Fruit fly (Drosophila melanogaster): Measurements from ENCODE around the gene kibra.

kibra gene

DNA sequence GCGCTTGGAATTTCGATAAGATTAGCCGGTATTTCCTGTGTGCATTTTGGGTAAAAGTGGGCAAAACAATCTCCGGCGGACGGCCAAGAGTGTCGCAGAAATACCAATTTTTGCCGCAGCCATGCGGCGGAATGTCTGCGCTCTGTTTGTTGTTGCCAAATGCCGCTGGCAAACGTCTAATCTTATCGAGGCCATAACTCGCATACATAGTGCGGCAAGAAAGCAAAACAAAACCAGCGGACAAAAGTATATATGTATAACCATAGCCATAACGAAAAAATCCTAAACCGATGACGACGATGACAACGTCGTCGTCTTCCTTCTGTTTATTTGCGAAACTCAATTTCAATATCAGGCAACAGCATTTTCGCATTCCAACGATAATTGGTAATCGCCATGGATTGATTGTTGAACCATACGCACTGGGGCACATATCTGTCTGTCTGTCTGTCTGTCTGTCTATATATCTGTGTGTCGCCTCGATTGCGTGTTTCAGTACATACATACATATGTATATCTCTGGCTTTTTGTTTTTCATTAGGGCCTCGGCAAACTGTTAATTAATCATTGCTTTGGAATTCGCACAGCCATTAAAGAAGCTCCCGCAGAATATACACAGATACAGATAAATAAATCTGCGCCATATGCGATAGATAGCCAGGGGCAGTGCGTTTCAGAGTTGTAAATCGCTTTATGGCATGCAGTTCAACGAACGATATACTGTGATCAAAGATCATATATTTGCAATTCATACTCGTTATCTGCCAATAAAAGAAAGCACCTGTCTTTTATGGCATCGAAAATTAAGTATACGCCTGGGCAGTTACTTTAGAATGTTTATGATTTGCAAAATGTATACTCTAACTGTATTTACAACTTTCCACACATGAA lies 20.5 kb downstream of the kibra start:
- no peak for TF ChIP-seq D1 (tag; optimal IDR thresholded peaks at IDR 0.05)
- no peak for TF ChIP-seq Ets98B (GFP tag; IDR thresholded peaks at IDR 0.05)
- no peak for TF ChIP-seq gl (tag; optimal IDR thresholded peaks at IDR 0.05)
- no peak for TF ChIP-seq CG9948 (tag; optimal IDR thresholded peaks at IDR 0.05)
- TF ChIP-seq Pif1A (GFP tag; optimal IDR thresholded peaks at IDR 0.05): no peak
- TF ChIP-seq fd96Ca (GFP tag; IDR thresholded peaks at IDR 0.05): no peak
- TF ChIP-seq EcR (GFP tag; optimal IDR thresholded peaks at IDR 0.05): peak; percentile 79

DNA sequence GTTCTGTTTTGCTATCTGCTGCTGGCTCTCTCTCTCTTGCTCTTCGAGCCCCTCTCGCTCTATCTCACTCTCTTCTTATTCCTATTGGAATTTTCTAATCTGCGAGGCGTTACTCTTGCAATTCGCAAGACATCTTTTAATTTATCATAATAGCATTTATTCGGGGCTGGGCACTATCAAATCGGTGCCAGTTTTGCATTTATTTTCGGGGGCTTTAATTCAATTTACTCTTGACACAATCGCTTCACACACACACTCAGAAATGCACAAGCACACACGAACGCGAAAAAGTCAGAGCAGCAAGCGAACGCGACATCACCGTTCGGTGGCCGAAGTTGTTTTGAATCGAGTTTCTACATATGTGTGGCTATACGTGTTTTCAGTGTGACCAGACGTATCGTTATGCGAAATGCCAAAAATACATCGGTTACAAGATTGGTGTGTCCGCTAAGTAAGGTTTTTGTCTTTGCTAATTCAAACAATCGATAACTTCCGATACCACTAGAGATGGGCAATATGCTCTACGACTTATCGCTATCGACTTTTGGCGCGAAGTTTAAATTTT lies 27.0 kb downstream of the kibra start, which contains the start of gene Meltrin:
Gene Meltrin, minus strand, starts transcription at position 344 of the 565 bp plus-strand sequence.
- TF ChIP-seq fd96Ca (GFP tag; IDR thresholded peaks at IDR 0.05): no peak
- peak; percentile 18 for TF ChIP-seq D1 (tag; optimal IDR thresholded peaks at IDR 0.05)
- TF ChIP-seq EcR (GFP tag; optimal IDR thresholded peaks at IDR 0.05): peak; percentile 69
- TF ChIP-seq rn (GFP tag; IDR thresholded peaks at IDR 0.05): no peak
- TF ChIP-seq CG14655 (GFP tag; optimal IDR thresholded peaks at IDR 0.05): no peak
- TF ChIP-seq CG17806 (tag; optimal IDR thresholded peaks at IDR 0.05): peak; percentile 1
- no peak for TF ChIP-seq CG9948 (tag; optimal IDR thresholded peaks at IDR 0.05)
- TF ChIP-seq CG4496 (GFP tag; IDR thresholded peaks at IDR 0.05): no peak
- no peak for TF ChIP-seq CG8301 (tag; optimal IDR thresholded peaks at IDR 0.05)
- peak; percentile 26 for TF ChIP-seq CG15710 (tag; optimal IDR thresholded peaks at IDR 0.05)
- no peak for TF ChIP-seq CG10348 (GFP tag; IDR thresholded peaks at IDR 0.05)
- peak; percentile 29 for TF ChIP-seq Pif1B (GFP tag; optimal IDR thresholded peaks at IDR 0.05)
- TF ChIP-seq CG8159 (tag; optimal IDR thresholded peaks at IDR 0.05): peak; percentile 2
- no peak for TF ChIP-seq CG12605 (GFP tag; IDR thresholded peaks at IDR 0.05)
- TF ChIP-seq CG34367 (tag; optimal IDR thresholded peaks at IDR 0.05): peak; percentile 9
- no peak for TF ChIP-seq Pif1A (GFP tag; optimal IDR thresholded peaks at IDR 0.05)
- peak; percentile 20 for TF ChIP-seq CG13204 (GFP tag; optimal IDR thresholded peaks at IDR 0.05)
- TF ChIP-seq gl (tag; optimal IDR thresholded peaks at IDR 0.05): no peak
- peak; percentile 45 for TF ChIP-seq Snoo (tag; optimal IDR thresholded peaks at IDR 0.05)
- TF ChIP-seq Ets98B (GFP tag; IDR thresholded peaks at IDR 0.05): no peak
- no peak for TF ChIP-seq CG32121 (GFP tag; IDR thresholded peaks at IDR 0.05)

DNA sequence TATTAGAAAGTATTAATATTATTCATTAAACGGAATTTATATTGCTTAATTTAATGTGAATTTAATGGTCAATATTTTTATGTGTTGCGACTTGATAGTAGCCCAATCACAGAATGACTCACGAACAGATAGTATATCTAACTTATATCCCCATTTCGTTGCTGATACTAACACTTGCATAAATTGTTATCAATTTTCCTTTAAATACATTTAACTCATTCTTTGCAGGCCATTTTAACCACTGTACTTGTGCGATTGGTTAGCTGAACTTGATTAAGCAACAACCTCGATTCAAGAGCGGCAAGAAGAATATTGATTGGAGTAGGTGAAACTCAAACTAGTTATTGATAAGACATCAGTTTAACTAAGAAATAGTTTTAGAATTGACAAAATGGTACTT lies 28.4 kb downstream of the kibra start:
- TF ChIP-seq CG14655 (GFP tag; optimal IDR thresholded peaks at IDR 0.05) (peak; percentile 27), Pif1B (GFP tag; optimal IDR thresholded peaks at IDR 0.05) (no peak)

DNA sequence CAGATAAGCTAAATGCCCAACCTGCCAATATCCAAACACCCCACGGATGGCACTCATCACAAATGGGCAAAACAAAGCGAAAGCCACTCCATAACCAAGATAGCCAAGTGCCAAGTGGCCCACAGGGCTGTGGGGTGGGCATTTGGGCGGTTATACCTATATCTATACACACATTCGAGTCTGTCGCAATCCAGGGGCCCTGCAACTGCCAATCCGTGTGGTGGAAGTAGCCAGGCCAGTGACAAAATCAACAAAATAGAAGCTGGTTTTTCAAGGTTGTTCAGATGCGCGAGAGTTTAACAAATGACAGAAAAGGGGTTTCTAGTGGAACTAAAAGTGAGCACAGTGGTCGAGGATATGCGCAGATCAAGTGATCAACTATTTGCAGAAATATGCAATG lies 29.0 kb downstream of the kibra start:
- TF ChIP-seq CG10348 (GFP tag; IDR thresholded peaks at IDR 0.05) (no peak), fd96Ca (GFP tag; IDR thresholded peaks at IDR 0.05) (no peak), CG9948 (tag; optimal IDR thresholded peaks at IDR 0.05) (no peak), Pif1A (GFP tag; optimal IDR thresholded peaks at IDR 0.05) (no peak)

DNA sequence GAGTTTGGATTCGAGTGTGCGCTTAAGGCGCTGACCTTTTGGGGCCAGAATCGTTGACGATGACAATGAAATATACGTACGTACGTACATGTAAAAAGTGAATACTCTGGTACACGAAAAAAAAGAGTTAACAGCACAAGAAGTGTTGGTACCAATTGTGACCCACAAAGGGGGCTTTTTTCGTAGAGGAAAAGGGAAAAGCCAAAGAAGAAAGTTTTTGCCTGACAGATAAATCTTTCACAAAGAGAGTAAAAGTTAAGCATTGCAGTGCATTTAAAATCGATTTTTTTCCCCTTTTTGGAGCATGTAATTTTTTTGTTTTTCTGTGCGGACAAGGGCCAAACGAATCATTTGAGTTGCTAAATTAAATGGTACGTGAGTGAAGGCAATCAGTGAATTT lies 29.5 kb downstream of the kibra start:
- no peak for TF ChIP-seq D1 (tag; optimal IDR thresholded peaks at IDR 0.05)
- no peak for TF ChIP-seq rn (GFP tag; IDR thresholded peaks at IDR 0.05)

DNA sequence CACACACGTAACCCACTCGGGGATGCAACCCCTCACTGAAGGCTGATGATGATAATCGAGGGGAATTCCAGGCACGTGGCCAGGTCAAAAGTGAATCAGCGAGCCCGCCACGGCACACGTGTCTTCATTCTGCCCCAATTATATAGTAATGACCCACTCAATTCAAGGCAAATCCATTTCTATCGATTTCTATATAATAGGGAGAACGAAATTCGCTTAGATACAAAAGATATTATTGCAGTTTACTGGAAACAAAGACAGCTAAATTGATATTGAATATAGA lies 31.1 kb downstream of the kibra start:
- no peak for TF ChIP-seq CG4496 (GFP tag; IDR thresholded peaks at IDR 0.05)
- no peak for TF ChIP-seq Pif1A (GFP tag; optimal IDR thresholded peaks at IDR 0.05)
- TF ChIP-seq CG12605 (GFP tag; IDR thresholded peaks at IDR 0.05): no peak
- TF ChIP-seq CG10348 (GFP tag; IDR thresholded peaks at IDR 0.05): no peak
- TF ChIP-seq fd96Ca (GFP tag; IDR thresholded peaks at IDR 0.05): no peak
- TF ChIP-seq gl (tag; optimal IDR thresholded peaks at IDR 0.05): no peak
- no peak for TF ChIP-seq Pif1B (GFP tag; optimal IDR thresholded peaks at IDR 0.05)
- TF ChIP-seq D1 (tag; optimal IDR thresholded peaks at IDR 0.05): no peak
- TF ChIP-seq CG9948 (tag; optimal IDR thresholded peaks at IDR 0.05): no peak
- no peak for TF ChIP-seq CG13204 (GFP tag; optimal IDR thresholded peaks at IDR 0.05)
- TF ChIP-seq CG8159 (tag; optimal IDR thresholded peaks at IDR 0.05): no peak
- no peak for TF ChIP-seq CG14655 (GFP tag; optimal IDR thresholded peaks at IDR 0.05)
- no peak for TF ChIP-seq EcR (GFP tag; optimal IDR thresholded peaks at IDR 0.05)
- no peak for TF ChIP-seq rn (GFP tag; IDR thresholded peaks at IDR 0.05)
- TF ChIP-seq Snoo (tag; optimal IDR thresholded peaks at IDR 0.05): no peak

DNA sequence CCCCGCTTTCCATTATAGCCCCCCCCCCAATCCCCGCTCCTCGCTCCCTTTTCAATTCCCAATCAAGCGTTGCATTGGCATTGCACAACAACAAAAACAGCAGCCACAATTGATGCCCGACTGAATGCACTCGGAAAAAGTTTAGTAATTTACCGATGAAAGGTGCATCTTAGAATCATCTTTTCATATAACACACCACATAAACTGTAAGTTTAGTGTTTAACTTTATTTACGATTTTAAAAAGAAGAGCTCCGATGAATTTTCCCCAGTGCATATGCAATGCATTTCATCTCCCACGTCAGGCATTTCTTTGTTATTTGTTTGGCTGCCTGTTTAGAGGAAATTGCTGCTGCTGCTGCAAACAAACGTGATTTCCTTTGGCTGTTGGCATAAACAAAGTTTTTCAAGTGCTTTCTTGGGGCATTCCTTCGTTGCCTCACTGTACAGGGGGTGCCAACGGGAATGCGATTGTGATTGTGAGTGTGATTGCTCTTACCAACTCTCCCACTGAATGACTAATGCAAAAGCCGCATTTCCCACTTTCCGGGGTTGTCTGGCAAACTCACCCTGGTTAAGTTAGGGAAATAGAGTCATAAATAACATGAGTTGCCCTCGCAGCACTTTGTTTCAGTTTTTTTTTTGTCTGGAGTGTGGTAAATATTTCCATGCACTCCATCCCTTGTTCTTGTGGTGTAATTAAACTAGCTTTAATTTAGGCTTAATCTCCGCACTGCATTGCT lies 31.7 kb downstream of the kibra start:
- TF ChIP-seq CG13204 (GFP tag; optimal IDR thresholded peaks at IDR 0.05) (peak; percentile 35), EcR (GFP tag; optimal IDR thresholded peaks at IDR 0.05) (no peak), CG10348 (GFP tag; IDR thresholded peaks at IDR 0.05) (no peak), CG32121 (GFP tag; IDR thresholded peaks at IDR 0.05) (peak; percentile 89), fd96Ca (GFP tag; IDR thresholded peaks at IDR 0.05) (peak; percentile 90), D1 (tag; optimal IDR thresholded peaks at IDR 0.05) (peak; percentile 57), Ets98B (GFP tag; IDR thresholded peaks at IDR 0.05) (peak; percentile 90), CG9948 (tag; optimal IDR thresholded peaks at IDR 0.05) (peak; percentile 80), CG34367 (tag; optimal IDR thresholded peaks at IDR 0.05) (peak; percentile 77), gl (tag; optimal IDR thresholded peaks at IDR 0.05) (peak; percentile 45), Pif1B (GFP tag; optimal IDR thresholded peaks at IDR 0.05) (peak; percentile 75), CG14655 (GFP tag; optimal IDR thresholded peaks at IDR 0.05) (peak; percentile 86), CG4496 (GFP tag; IDR thresholded peaks at IDR 0.05) (peak; percentile 92), Snoo (tag; optimal IDR thresholded peaks at IDR 0.05) (peak; percentile 77), CG12605 (GFP tag; IDR thresholded peaks at IDR 0.05) (peak; percentile 66; the same call in 1 of the 2 replicates), rn (GFP tag; IDR thresholded peaks at IDR 0.05) (peak; percentile 71), CG8159 (tag; optimal IDR thresholded peaks at IDR 0.05) (peak; percentile 82), CG15710 (tag; optimal IDR thresholded peaks at IDR 0.05) (peak; percentile 80), CG17806 (tag; optimal IDR thresholded peaks at IDR 0.05) (peak; percentile 80), CG8301 (tag; optimal IDR thresholded peaks at IDR 0.05) (peak; percentile 81), Pif1A (GFP tag; optimal IDR thresholded peaks at IDR 0.05) (peak; percentile 88)
